Worm (Caenorhabditis elegans) whole organism, L3 larva: Measurements from ENCODE around the gene rsd-3.

ENCODE experiments used
- fos-1 ChIP-seq: fragments of 150-350 bp; optimal IDR thresholded peaks from 2 replicates; lab custom pipeline; 2014; ENCODE audit warnings: missing biosample characterization, missing genetic modification characterization
- nhr-23 ChIP-seq: fragments of 150-350 bp; optimal IDR thresholded peaks from 2 replicates; lab custom pipeline; 2014; ENCODE audit warnings: missing biosample characterization, missing genetic modification reagents, missing genetic modification characterization
- snpc-4 ChIP-seq: fragments of 150-350 bp; optimal IDR thresholded peaks from 2 replicates; lab custom pipeline; 2014; ENCODE audit warnings: missing biosample characterization, missing genetic modification characterization
- unc-39 ChIP-seq: sonication (generic microtip); optimal IDR thresholded peaks from 4 replicates; lab custom pipeline; 2017; ENCODE audit warnings: missing biosample characterization, missing genetic modification characterization

DNA sequence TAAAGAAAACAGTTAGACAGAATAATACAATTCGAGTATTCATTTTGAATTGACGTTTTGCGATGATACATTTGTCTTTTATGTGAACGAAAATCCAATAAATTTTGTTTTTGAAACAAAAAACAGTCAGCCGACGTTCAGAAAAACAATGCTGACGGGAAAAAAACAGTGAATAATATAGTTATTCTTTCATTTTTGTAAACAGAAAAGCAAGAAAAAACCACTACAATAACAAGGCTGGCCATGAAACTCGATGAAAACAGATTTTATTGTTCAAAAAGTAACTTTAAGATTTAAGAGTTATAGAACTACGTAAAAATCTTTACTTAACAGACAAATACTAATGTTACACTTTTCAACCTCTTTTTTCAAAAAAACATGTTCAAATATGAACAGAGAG lies 51.8 kb downstream of the rsd-3 start, which contains the start of gene F54F7.3:
- TF ChIP-seq snpc-4, result no peak
- TF ChIP-seq fos-1 (tag; lab: Kevin White, UChicago), result no peak
- TF ChIP-seq nhr-23 (tag; lab: Kevin White, UChicago), result no peak
- TF ChIP-seq unc-39 (tag; lab: Kevin White, UChicago), result no peak
